Worm (Caenorhabditis elegans) whole organism, late embryonic: ENCODE data around the gene ugt-10.
A peak's percentile ranks its signal among the peaks of the same experiment; 100 is the strongest.

Experiments
- C08G9.2 ChIP-seq: sonication (generic microtip); optimal IDR thresholded peaks from 2 replicates; lab custom pipeline; 2016; ENCODE audit warnings: mild to moderate bottlenecking, missing genetic modification characterization, moderate library complexity, missing compliant biosample characterization
- F13H6.1 ChIP-seq: sonication (generic microtip); optimal IDR thresholded peaks from 2 replicates; lab custom pipeline; 2016; ENCODE audit warnings: missing genetic modification characterization, missing compliant biosample characterization
- ceh-14 ChIP-seq: sonication (generic microtip); optimal IDR thresholded peaks from 2 replicates; lab custom pipeline; 2016; ENCODE audit warnings: missing genotype, missing genetic modification characterization, missing compliant biosample characterization
- ceh-18 ChIP-seq: sonication (generic microtip); optimal IDR thresholded peaks from 2 replicates; lab custom pipeline; 2016; ENCODE audit warnings: missing genetic modification characterization, missing compliant biosample characterization
- ceh-24 ChIP-seq: sonication (generic microtip); optimal IDR thresholded peaks from 2 replicates; lab custom pipeline; 2016; ENCODE audit warnings: mild to moderate bottlenecking, missing genetic modification characterization, missing compliant biosample characterization
- ceh-31 ChIP-seq: sonication (generic microtip); optimal IDR thresholded peaks from 2 replicates; lab custom pipeline; 2016; ENCODE audit warnings: missing genetic modification characterization, missing compliant biosample characterization
- ceh-45 ChIP-seq: fragments of 200-800 bp; sonication (Bioruptor generic); IDR thresholded peaks from 2 replicates; pipeline ENCODE4 v1.3.6; 2022; ENCODE audit warnings: missing genetic modification reagents, missing genetic modification characterization, missing compliant biosample characterization
- ceh-48 ChIP-seq: sonication (generic microtip); optimal IDR thresholded peaks from 2 replicates; lab custom pipeline; 2016; ENCODE audit warnings: missing genetic modification characterization, inconsistent platforms, missing compliant biosample characterization
- ceh-6 ChIP-seq: fragments of 200-800 bp; sonication (Bioruptor generic); optimal IDR thresholded peaks from 2 replicates; lab custom pipeline; 2018; ENCODE audit warnings: mild to moderate bottlenecking, missing genetic modification characterization, missing compliant biosample characterization
- che-1 ChIP-seq: sonication (generic microtip); optimal IDR thresholded peaks from 2 replicates; lab custom pipeline; 2016; ENCODE audit warnings: mild to moderate bottlenecking, missing genetic modification characterization, missing compliant biosample characterization
- dve-1 ChIP-seq: sonication (generic microtip); optimal IDR thresholded peaks from 2 replicates; lab custom pipeline; 2017; ENCODE audit warnings: antibody characterized with exemption, mild to moderate bottlenecking, missing genetic modification characterization, missing compliant biosample characterization
- ets-4 ChIP-seq: sonication (generic microtip); optimal IDR thresholded peaks from 2 replicates; lab custom pipeline; 2016; ENCODE audit warnings: missing genetic modification characterization, missing compliant biosample characterization
- fkh-10 ChIP-seq: fragments of 150-350 bp; optimal IDR thresholded peaks from 2 replicates; lab custom pipeline; 2014; ENCODE audit warnings: missing biosample characterization, missing genetic modification reagents, missing genetic modification characterization
- fkh-6 ChIP-seq: sonication (generic microtip); optimal IDR thresholded peaks from 2 replicates; lab custom pipeline; 2016; ENCODE audit warnings: missing genetic modification characterization, missing compliant biosample characterization
- hlh-13 ChIP-seq: fragments of 200-800 bp; sonication (Bioruptor generic); optimal IDR thresholded peaks from 2 replicates; lab custom pipeline; 2018; ENCODE audit warnings: mild to moderate bottlenecking, missing genetic modification characterization, missing compliant biosample characterization
- hlh-15 ChIP-seq: sonication (generic microtip); optimal IDR thresholded peaks from 2 replicates; lab custom pipeline; 2016; ENCODE audit warnings: missing genetic modification characterization, missing compliant biosample characterization
- hlh-6 ChIP-seq: sonication (generic microtip); optimal IDR thresholded peaks from 2 replicates; lab custom pipeline; 2016; ENCODE audit warnings: missing genotype, missing genetic modification characterization, missing compliant biosample characterization
- hlh-8 ChIP-seq: sonication (generic microtip); optimal IDR thresholded peaks from 2 replicates; lab custom pipeline; 2016; ENCODE audit warnings: missing genotype, missing genetic modification characterization, missing compliant biosample characterization
- lim-6 ChIP-seq: sonication (generic microtip); optimal IDR thresholded peaks from 2 replicates; lab custom pipeline; 2016; ENCODE audit warnings: missing genetic modification characterization, missing compliant biosample characterization
- lin-11 ChIP-seq: fragments of 200-800 bp; sonication (Bioruptor generic); optimal IDR thresholded peaks from 2 replicates; lab custom pipeline; 2018; ENCODE audit warnings: mild to moderate bottlenecking, missing genetic modification characterization, missing compliant biosample characterization
- nfya-1 ChIP-seq: sonication (generic microtip); optimal IDR thresholded peaks from 2 replicates; lab custom pipeline; 2017; ENCODE audit warnings: missing genetic modification characterization, mild to moderate bottlenecking, missing compliant biosample characterization, antibody characterized with exemption, moderate library complexity
- odd-2 ChIP-seq: sonication (generic microtip); optimal IDR thresholded peaks from 2 replicates; lab custom pipeline; 2017; ENCODE audit warnings: antibody characterized with exemption, mild to moderate bottlenecking, missing genetic modification characterization, missing compliant biosample characterization
- pag-3 ChIP-seq: sonication (generic microtip); optimal IDR thresholded peaks from 2 replicates; lab custom pipeline; 2016; ENCODE audit warnings: missing compliant biosample characterization, missing genetic modification characterization, borderline replicate concordance
- pat-9 ChIP-seq: fragments of 200-800 bp; sonication (Bioruptor generic); optimal IDR thresholded peaks from 2 replicates; lab custom pipeline; 2018; ENCODE audit warnings: mild to moderate bottlenecking, missing genetic modification characterization, moderate library complexity, missing compliant biosample characterization
- pha-4 ChIP-seq: fragments of 150-350 bp; optimal IDR thresholded peaks from 2 replicates; lab custom pipeline; 2018; ENCODE audit warnings: missing biosample characterization, missing genetic modification reagents, missing genetic modification characterization
- pros-1 ChIP-seq: fragments of 150-350 bp; optimal IDR thresholded peaks from 2 replicates; lab custom pipeline; 2014; ENCODE audit warnings: missing biosample characterization, missing genetic modification reagents, missing genetic modification characterization
- ref-2 ChIP-seq: sonication (generic microtip); optimal IDR thresholded peaks from 2 replicates; lab custom pipeline; 2016; ENCODE audit warnings: missing genetic modification characterization, missing compliant biosample characterization
- rnt-1 ChIP-seq: sonication (generic microtip); optimal IDR thresholded peaks from 2 replicates; lab custom pipeline; 2016; ENCODE audit warnings: missing genetic modification characterization, missing compliant biosample characterization
- sdc-2 ChIP-seq: sonication (generic microtip); optimal IDR thresholded peaks from 2 replicates; lab custom pipeline; 2016; ENCODE audit warnings: missing genotype, missing genetic modification characterization, missing compliant biosample characterization
- sox-4 ChIP-seq: sonication (generic microtip); optimal IDR thresholded peaks from 2 replicates; lab custom pipeline; 2017; ENCODE audit warnings: mild to moderate bottlenecking, missing genetic modification characterization, inconsistent platforms, missing compliant biosample characterization
- tbx-2 ChIP-seq: sonication (generic microtip); optimal IDR thresholded peaks from 2 replicates; lab custom pipeline; 2016; ENCODE audit warnings: missing genetic modification characterization, missing compliant biosample characterization
- ttx-3 ChIP-seq: sonication (generic microtip); optimal IDR thresholded peaks from 2 replicates; lab custom pipeline; 2016; ENCODE audit warnings: missing genetic modification reagents, missing genetic modification characterization, missing compliant biosample characterization
- unc-42 ChIP-seq: sonication (generic microtip); optimal IDR thresholded peaks from 2 replicates; lab custom pipeline; 2016; ENCODE audit warnings: missing genotype, missing genetic modification characterization, missing compliant biosample characterization
- unc-55 ChIP-seq: sonication (generic microtip); optimal IDR thresholded peaks from 2 replicates; lab custom pipeline; 2017; ENCODE audit warnings: missing biosample characterization, missing genetic modification reagents, missing genetic modification characterization
- zip-5 ChIP-seq: sonication (generic microtip); optimal IDR thresholded peaks from 2 replicates; lab custom pipeline; 2016; ENCODE audit warnings: missing genetic modification characterization, missing compliant biosample characterization

ugt-10 gene

DNA sequence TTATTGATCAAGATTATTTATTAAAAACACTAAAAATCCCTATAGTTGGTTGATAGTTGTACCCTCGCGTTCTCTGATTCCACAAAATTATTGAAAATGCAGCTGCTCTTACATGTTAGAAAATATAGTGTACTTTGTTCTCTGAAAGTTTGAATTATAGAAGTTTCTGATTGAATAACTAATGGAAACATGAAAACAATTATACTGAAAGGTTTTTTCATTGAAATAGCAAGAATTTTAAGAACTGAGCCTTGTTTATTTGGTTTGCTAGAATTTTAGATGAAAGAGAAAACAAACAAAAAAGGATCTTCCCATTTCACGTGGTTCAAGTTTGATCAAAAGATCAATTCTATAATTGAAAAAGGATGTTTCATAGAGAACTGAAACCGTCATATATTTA lies 32.4 kb downstream of the ugt-10 start:
- TF ChIP-seq dve-1 (tag; lab: Kevin White, UChicago): no peak
- TF ChIP-seq fkh-6: no peak
- no peak for TF ChIP-seq rnt-1
- TF ChIP-seq, all 69 proteins: peak for 0

ce11 chrV:4865364-4865763 lies 34.6 kb downstream of the ugt-10 start, which contains the start of gene srd-32:
Gene srd-32, plus strand, starts transcription at chrV:4865664.
- TF ChIP-seq zip-5 (tag; lab: Kevin White, UChicago): no peak
- TF ChIP-seq lin-11 (tag; lab: Kevin White, UChicago): no peak
- no peak for TF ChIP-seq ets-4 (tag; lab: Kevin White, UChicago)
- no peak for TF ChIP-seq pha-4
- no peak for TF ChIP-seq hlh-15 (tag; lab: Kevin White, UChicago)
- no peak for TF ChIP-seq ceh-24 (tag; lab: Kevin White, UChicago)
- no peak for TF ChIP-seq rnt-1
- no peak for TF ChIP-seq odd-2 (tag; lab: Kevin White, UChicago)
- TF ChIP-seq fkh-10 (GFP tag; lab: Kevin White, UChicago): no peak
- TF ChIP-seq ceh-18 (tag; lab: Kevin White, UChicago): no peak
- TF ChIP-seq ceh-6 (GFP tag; lab: Kevin White, UChicago): no peak
- TF ChIP-seq pag-3 (tag; lab: Kevin White, UChicago): no peak
- TF ChIP-seq che-1 (tag; lab: Kevin White, UChicago): no peak
- no peak for TF ChIP-seq nfya-1 (tag; lab: Kevin White, UChicago)

- TF ChIP-seq ttx-3 (no peak), che-1 (tag; lab: Kevin White, UChicago) (no peak), ceh-14 (tag; lab: Kevin White, UChicago) (no peak)
Measured at ce11 chrV:4864330-4864729, 35.6 kb downstream of the ugt-10 start.

DNA sequence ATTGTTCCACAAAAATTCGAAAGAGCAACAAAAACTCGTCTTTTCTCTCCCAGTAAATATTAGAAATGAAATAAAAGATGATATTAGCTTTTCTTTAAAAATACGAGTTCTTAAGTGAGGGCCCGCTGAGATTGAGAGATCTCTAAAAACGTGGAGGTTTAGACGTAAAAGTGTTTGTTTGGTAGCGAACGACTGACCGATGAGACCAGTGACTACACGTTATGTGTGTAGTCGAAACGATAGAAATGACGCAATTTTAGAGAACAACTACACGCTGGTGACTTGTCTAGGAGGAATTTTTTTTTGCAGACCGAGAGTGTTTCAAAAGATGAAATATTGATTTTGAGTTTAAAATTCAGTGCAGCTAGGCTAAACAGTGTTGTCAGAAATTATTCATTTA lies 37.2 kb downstream of the ugt-10 start, which contains the start of gene C37H5.13:
C37H5.13 (minus strand) TSS at position 229 of the 400 bp plus-strand sequence.
- TF ChIP-seq unc-55 (GFP tag; lab: Kevin White, UChicago) (peak; percentile 16), pat-9 (tag; lab: Kevin White, UChicago) (no peak), hlh-13 (GFP tag; lab: Kevin White, UChicago) (no peak), hlh-15 (tag; lab: Kevin White, UChicago) (no peak), ceh-48 (tag; lab: Kevin White, UChicago) (no peak), C08G9.2 (tag; lab: Kevin White, UChicago) (no peak)

DNA sequence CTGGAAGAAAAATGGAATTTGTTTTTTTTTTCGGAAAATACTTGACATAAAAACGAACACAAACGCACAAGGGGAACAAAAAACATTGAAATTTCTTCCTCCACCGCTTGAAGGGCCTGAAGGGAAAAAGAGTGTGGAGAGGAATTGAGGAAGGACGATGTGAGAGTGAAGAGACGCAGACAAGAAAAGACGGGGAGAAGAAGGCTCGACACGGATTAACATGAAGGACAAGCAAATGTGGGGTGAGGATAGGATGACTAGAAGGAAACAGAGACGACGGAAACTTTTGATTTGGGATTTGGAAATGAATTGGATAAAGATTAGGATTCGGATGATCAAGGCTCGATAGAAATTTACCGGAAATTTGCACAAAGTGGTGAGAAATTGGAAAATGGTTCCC lies 39.4 kb downstream of the ugt-10 start:
- no peak for TF ChIP-seq sox-4 (tag; lab: Kevin White, UChicago)
- TF ChIP-seq unc-42: peak; percentile 37
- peak; percentile 39 for TF ChIP-seq unc-55 (GFP tag; lab: Kevin White, UChicago)
- TF ChIP-seq tbx-2 (tag; lab: Kevin White, UChicago): peak; percentile 21
- no peak for TF ChIP-seq ceh-24 (tag; lab: Kevin White, UChicago)
- no peak for TF ChIP-seq lin-11 (tag; lab: Kevin White, UChicago)
- TF ChIP-seq pros-1 (tag; lab: Kevin White, UChicago): no peak
- TF ChIP-seq sdc-2 (tag; lab: Kevin White, UChicago): no peak
- TF ChIP-seq C08G9.2 (tag; lab: Kevin White, UChicago): no peak
- TF ChIP-seq hlh-8 (tag; lab: Kevin White, UChicago): no peak
- peak; percentile 12 for TF ChIP-seq ref-2 (tag; lab: Kevin White, UChicago)
- no peak for TF ChIP-seq F13H6.1 (tag; lab: Kevin White, UChicago)
- peak; percentile 28 for TF ChIP-seq hlh-6 (tag; lab: Kevin White, UChicago)
- TF ChIP-seq nfya-1 (tag; lab: Kevin White, UChicago): peak; percentile 43
- peak; percentile 25 for TF ChIP-seq ceh-18 (tag; lab: Kevin White, UChicago)
- TF ChIP-seq hlh-15 (tag; lab: Kevin White, UChicago): no peak
- no peak for TF ChIP-seq ceh-6 (GFP tag; lab: Kevin White, UChicago)
- no peak for TF ChIP-seq ceh-45 (GFP tag; lab: Robert Waterston, UW)
- TF ChIP-seq lim-6 (tag; lab: Kevin White, UChicago): no peak
- peak; percentile 34 for TF ChIP-seq ceh-31 (tag; lab: Kevin White, UChicago)
